Worm (Caenorhabditis elegans) whole organism, early embryonic: ENCODE results near the gene C45B2.8.

Experiments used
- B0310.2 ChIP-seq: sonication (generic microtip); optimal IDR thresholded peaks from 2 replicates; lab custom pipeline; 2016; ENCODE audit warnings: mild to moderate bottlenecking, missing genetic modification characterization, missing compliant biosample characterization
- F13C5.2 ChIP-seq: sonication (generic microtip); optimal IDR thresholded peaks from 2 replicates; lab custom pipeline; 2017; ENCODE audit warnings: mild to moderate bottlenecking, missing genetic modification characterization, inconsistent platforms, missing compliant biosample characterization
- aly-1 ChIP-seq: sonication (generic microtip); optimal IDR thresholded peaks from 2 replicates; lab custom pipeline; 2016; ENCODE audit warnings: missing genetic modification characterization, missing compliant biosample characterization
- ama-1 ChIP-seq: fragments of 150-350 bp; optimal IDR thresholded peaks from 2 replicates; lab custom pipeline; 2014
- ceh-13 ChIP-seq: fragments of 200-800 bp; sonication (Bioruptor generic); optimal IDR thresholded peaks from 2 replicates; lab custom pipeline; 2018; ENCODE audit warnings: mild to moderate bottlenecking, missing genetic modification characterization, missing compliant biosample characterization
- ceh-36 ChIP-seq: sonication (generic microtip); optimal IDR thresholded peaks from 2 replicates; lab custom pipeline; 2016; ENCODE audit warnings: missing genetic modification characterization, inconsistent platforms, missing compliant biosample characterization
- ets-7 ChIP-seq: sonication (generic microtip); optimal IDR thresholded peaks from 2 replicates; lab custom pipeline; 2016; ENCODE audit warnings: missing genotype, missing genetic modification characterization, missing compliant biosample characterization
- flt-1 ChIP-seq: fragments of 200-800 bp; sonication (Bioruptor generic); IDR thresholded peaks from 2 replicates; pipeline ENCODE4 v1.3.6; 2022; ENCODE audit warnings: missing genetic modification characterization, missing compliant biosample characterization
- hmbx-1 ChIP-seq: sonication (generic microtip); optimal IDR thresholded peaks from 2 replicates; lab custom pipeline; 2016; ENCODE audit warnings: mild to moderate bottlenecking, missing genetic modification characterization, missing compliant biosample characterization
- hmg-4 ChIP-seq: fragments of 200-800 bp; sonication (Bioruptor generic); optimal IDR thresholded peaks from 2 replicates; lab custom pipeline; 2018; ENCODE audit warnings: mild to moderate bottlenecking, missing genetic modification characterization, missing compliant biosample characterization
- hnd-1 ChIP-seq: sonication (generic microtip); optimal IDR thresholded peaks from 2 replicates; lab custom pipeline; 2016; ENCODE audit warnings: missing genetic modification characterization, missing compliant biosample characterization
- pes-1 ChIP-seq: fragments of 200-800 bp; sonication (Bioruptor generic); IDR thresholded peaks from 2 replicates; pipeline ENCODE4 v1.3.6; 2022; ENCODE audit warnings: missing genetic modification reagents, missing genetic modification characterization, missing compliant biosample characterization
- scrt-1 ChIP-seq: fragments of 200-800 bp; sonication (Bioruptor generic); IDR thresholded peaks from 2 replicates; pipeline ENCODE4 v1.3.6; 2022; ENCODE audit warnings: missing genetic modification characterization, missing compliant biosample characterization
- sea-1 ChIP-seq: fragments of 200-800 bp; sonication (Bioruptor generic); conservative IDR thresholded peaks from 2 replicates; pipeline ENCODE4 v1.3.6; 2022; ENCODE audit warnings: missing genetic modification characterization, missing compliant biosample characterization
- tbx-11 ChIP-seq: fragments of 200-800 bp; sonication (Bioruptor generic); IDR thresholded peaks from 2 replicates; pipeline ENCODE4 v1.3.6; 2022; ENCODE audit warnings: missing genetic modification characterization, missing compliant biosample characterization
- tbx-37 ChIP-seq: fragments of 200-800 bp; sonication (Bioruptor generic); conservative IDR thresholded peaks from 2 replicates; pipeline ENCODE4 v1.3.6; 2022; ENCODE audit warnings: missing genetic modification reagents, missing genetic modification characterization, missing compliant biosample characterization
- tra-4 ChIP-seq: sonication (generic microtip); optimal IDR thresholded peaks from 2 replicates; lab custom pipeline; 2017; ENCODE audit warnings: missing genetic modification characterization, missing compliant biosample characterization

Gene C45B2.8

DNA sequence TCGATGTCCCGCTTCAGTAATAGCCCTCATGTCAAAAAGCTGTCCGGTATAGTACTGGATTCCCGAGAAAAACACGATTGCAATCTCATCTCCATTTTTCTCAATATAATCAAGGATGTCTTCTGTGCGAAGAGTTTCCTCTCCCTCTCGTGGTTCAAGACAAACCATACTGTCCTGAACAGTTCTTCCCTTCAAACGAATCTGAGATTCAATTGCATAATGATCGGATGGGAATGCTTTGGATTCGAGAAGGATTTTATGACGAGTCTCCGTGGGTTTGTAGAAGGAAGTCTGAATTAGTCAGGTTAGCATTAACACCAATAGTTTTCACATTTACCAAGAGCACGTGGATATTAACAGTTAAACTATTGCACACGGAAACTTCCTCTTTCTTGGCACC is 20.2 kb downstream of the C45B2.8 start:
- TF ChIP-seq ets-7 (no peak), pes-1 (no peak), hnd-1 (tag; lab: Kevin White, UChicago) (no peak), ceh-36 (tag; lab: Kevin White, UChicago) (no peak), hmbx-1 (tag; lab: Kevin White, UChicago) (no peak), hmg-4 (no peak), scrt-1 (GFP tag; lab: Robert Waterston, UW) (no peak)

ce11 chrX:6109288-6109770 is 21.6 kb downstream of the C45B2.8 start, which contains the start of gene kynu-1:
Gene kynu-1 (minus strand): TSS chrX:6109338.
- TF ChIP-seq hnd-1 (tag; lab: Kevin White, UChicago) (no peak), tbx-11 (GFP tag; lab: Robert Waterston, UW) (no peak), ets-7 (no peak)

DNA sequence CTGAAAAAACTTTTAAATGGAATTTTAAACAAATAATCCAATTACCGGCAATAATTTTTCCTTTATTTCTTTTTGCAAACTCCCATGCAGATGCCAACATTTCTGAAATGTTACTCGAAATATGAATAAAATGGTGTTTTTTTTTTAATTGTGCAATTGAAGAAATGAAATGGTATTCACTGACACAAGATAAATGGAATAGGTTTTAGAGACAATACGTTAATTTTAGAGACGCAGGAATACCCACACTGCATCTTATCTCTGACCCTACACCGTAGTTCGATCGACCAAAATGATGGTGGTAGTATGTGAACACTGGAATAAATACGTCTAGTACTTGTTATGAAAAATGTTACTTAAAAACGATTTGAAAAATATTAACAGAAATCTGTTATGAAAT is 25.0 kb downstream of the C45B2.8 start, which contains the start of gene prx-3:
prx-3 (minus strand) TSS at position 101 of the 400 bp plus-strand sequence.
- no peak for TF ChIP-seq tbx-37 (GFP tag; lab: Robert Waterston, UW)
- no peak for TF ChIP-seq ets-7
- no peak for TF ChIP-seq aly-1
- no peak for TF ChIP-seq hmbx-1 (tag; lab: Kevin White, UChicago)
- no peak for TF ChIP-seq ama-1 (lab: Kevin White, UChicago)
- no peak for TF ChIP-seq tra-4 (tag; lab: Kevin White, UChicago)
- TF ChIP-seq flt-1: no peak
- no peak for TF ChIP-seq tbx-11 (GFP tag; lab: Robert Waterston, UW)
- TF ChIP-seq hnd-1 (tag; lab: Kevin White, UChicago): no peak
- no peak for TF ChIP-seq F13C5.2 (tag; lab: Kevin White, UChicago)
- TF ChIP-seq sea-1 (GFP tag; lab: Robert Waterston, UW): no peak
- no peak for TF ChIP-seq pes-1
- no peak for TF ChIP-seq ceh-36 (tag; lab: Kevin White, UChicago)
- TF ChIP-seq ceh-13: no peak
- TF ChIP-seq hmg-4: no peak
- TF ChIP-seq scrt-1 (GFP tag; lab: Robert Waterston, UW): no peak
- TF ChIP-seq B0310.2: no peak

DNA sequence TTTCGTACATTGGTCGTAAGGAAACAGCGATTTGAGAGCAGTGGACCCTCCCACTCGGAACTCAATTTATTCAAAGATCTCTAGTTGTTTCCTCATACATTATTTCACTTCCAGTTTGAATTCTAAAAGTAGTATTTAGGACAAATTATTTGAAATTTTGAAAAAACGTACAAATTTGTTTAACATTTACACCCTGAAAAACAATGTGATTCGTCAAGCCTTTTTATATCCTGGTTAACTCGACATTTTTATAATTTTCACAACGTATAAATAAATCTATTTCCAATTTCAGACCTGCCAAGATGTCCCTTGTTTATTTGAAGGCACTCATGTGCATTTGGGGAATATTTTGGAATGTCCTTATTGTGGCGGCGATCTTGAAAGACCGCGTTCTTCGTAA is 27.7 kb downstream of the C45B2.8 start, which contains the start of gene C15H9.3:
C15H9.3 (plus strand) TSS at position 301 of the 400 bp plus-strand sequence.
- TF ChIP-seq B0310.2 (no peak), ama-1 (lab: Kevin White, UChicago) (no peak), tbx-37 (GFP tag; lab: Robert Waterston, UW) (no peak), ceh-13 (no peak), flt-1 (no peak), F13C5.2 (tag; lab: Kevin White, UChicago) (no peak), hmbx-1 (tag; lab: Kevin White, UChicago) (no peak), hnd-1 (tag; lab: Kevin White, UChicago) (no peak), tbx-11 (GFP tag; lab: Robert Waterston, UW) (no peak), ceh-36 (tag; lab: Kevin White, UChicago) (no peak), hmg-4 (no peak), sea-1 (GFP tag; lab: Robert Waterston, UW) (no peak), aly-1 (no peak), pes-1 (no peak), scrt-1 (GFP tag; lab: Robert Waterston, UW) (no peak), ets-7 (no peak), tra-4 (tag; lab: Kevin White, UChicago) (no peak)

DNA sequence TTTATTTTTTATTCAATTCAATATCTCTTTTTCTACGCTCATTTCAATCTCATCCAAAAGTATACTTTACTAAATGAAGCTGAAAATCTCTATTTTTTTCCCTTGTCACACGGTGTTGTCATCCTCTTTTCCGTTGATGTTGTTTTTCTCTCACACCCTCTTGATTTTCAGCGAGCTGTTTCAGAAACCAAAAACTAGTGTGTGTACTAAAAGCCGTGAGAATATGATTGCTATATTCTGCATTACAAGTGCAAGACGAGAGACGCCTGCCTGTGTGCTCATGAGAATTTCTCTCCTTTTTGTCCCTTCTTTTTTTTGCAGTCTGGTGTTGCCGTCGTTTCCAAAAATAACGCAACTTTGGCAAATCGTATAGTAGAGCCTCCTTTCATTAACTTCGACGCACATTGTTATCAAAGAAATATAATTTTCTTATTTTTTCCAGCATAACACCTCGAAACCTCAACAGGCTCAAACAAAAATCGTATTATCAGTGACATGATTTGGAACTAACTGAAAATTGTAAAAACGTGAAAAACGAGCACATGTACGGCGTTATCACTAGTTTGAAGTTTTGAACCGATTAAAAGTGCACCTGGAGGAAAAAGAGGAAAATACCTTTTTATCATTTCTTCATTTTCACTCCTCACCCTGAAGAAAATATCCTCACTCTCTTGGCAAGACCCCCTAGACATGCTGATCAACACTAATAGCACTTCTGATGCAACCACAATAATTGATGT is 30.5 kb downstream of the C45B2.8 start, which contains the start of gene C15H9.2:
C15H9.2 (plus strand) TSS at position 441 of the 740 bp plus-strand sequence.
- TF ChIP-seq hmg-4: no peak
- TF ChIP-seq flt-1: no peak
- TF ChIP-seq sea-1 (GFP tag; lab: Robert Waterston, UW): no peak
- TF ChIP-seq tbx-11 (GFP tag; lab: Robert Waterston, UW): no peak
- no peak for TF ChIP-seq ets-7
- no peak for TF ChIP-seq ceh-36 (tag; lab: Kevin White, UChicago)
- TF ChIP-seq aly-1: no peak
- no peak for TF ChIP-seq tbx-37 (GFP tag; lab: Robert Waterston, UW)
- no peak for TF ChIP-seq B0310.2
- no peak for TF ChIP-seq tra-4 (tag; lab: Kevin White, UChicago)
- no peak for TF ChIP-seq F13C5.2 (tag; lab: Kevin White, UChicago)

DNA sequence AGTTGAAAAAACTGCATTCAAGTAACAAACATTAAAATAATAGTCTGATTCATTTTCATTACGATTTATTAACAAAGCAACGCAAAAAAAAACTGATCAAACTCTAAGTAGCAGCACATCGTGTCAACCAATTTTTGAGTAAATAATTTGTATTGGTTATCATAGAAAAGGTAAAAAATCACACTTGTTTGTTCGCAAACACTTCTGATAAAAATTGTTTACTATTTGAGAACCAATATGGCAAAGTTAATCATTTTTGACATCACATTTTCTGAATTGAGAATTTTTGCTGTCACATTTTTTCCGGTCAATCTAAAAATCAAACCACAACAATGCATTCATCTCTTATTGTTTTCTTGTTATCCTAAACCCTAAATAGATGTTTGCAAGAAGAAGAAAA is 33.5 kb downstream of the C45B2.8 start:
- TF ChIP-seq hnd-1 (tag; lab: Kevin White, UChicago): no peak
- no peak for TF ChIP-seq tra-4 (tag; lab: Kevin White, UChicago)
- TF ChIP-seq flt-1: no peak
- TF ChIP-seq scrt-1 (GFP tag; lab: Robert Waterston, UW): no peak
- no peak for TF ChIP-seq ets-7

- TF ChIP-seq hmg-4 (no peak), sea-1 (GFP tag; lab: Robert Waterston, UW) (no peak), tra-4 (tag; lab: Kevin White, UChicago) (no peak), tbx-11 (GFP tag; lab: Robert Waterston, UW) (no peak), pes-1 (no peak), hnd-1 (tag; lab: Kevin White, UChicago) (no peak), ets-7 (no peak), flt-1 (no peak), ceh-13 (no peak), F13C5.2 (tag; lab: Kevin White, UChicago) (no peak)
Observed at ce11 chrX:6122026-6122425, 34.2 kb downstream of the C45B2.8 start, which contains the start of gene nnt-1. Gene nnt-1 (plus strand): TSS chrX:6122311.

DNA sequence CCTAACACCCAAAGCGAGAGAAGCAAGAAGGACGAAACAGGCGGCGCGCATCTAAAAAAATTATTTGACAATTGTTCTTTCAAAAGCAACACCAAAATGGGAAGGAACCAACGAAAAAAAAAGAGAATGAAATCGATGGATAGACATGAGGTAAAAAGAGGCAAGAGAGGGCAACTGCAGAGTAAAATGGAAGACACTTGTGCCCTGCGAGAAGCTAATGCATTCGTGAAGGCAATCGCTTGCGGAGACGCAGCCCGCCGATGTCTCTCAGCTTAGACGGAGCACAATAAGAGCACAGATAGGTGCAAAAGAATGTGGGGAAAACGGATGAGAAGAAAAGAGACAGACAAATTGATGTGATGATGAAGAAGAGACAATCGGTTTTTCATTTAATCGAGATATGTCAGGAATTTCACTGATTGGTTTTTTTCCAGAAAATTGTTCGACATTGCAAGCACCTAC is 40.5 kb downstream of the C45B2.8 start, which contains the start of gene C15H9.9:
C15H9.9 (minus strand) TSS at position 51 of the 462 bp plus-strand sequence.
- TF ChIP-seq hnd-1 (tag; lab: Kevin White, UChicago) (no peak), F13C5.2 (tag; lab: Kevin White, UChicago) (peak; percentile 37)
